Fruit fly (Drosophila melanogaster) whole organism, embryonic: ENCODE results near the gene Pka-C1.

Experiments used
- ATbp ChIP-seq: fragments of 200-800 bp; sonication (Bioruptor generic); optimal IDR thresholded peaks from 2 replicates; lab custom pipeline; 2017; ENCODE audit warnings: missing biosample characterization, mild to moderate bottlenecking, missing genetic modification characterization, missing genetic modification reagents
- Awh ChIP-seq: fragments of 200-800 bp; sonication (Bioruptor generic); IDR thresholded peaks from 2 replicates; pipeline ENCODE4, ENCODE4 v1.3.6; 2022; ENCODE audit warnings: missing biosample characterization, missing genetic modification characterization
- CG11723 ChIP-seq: fragments of 200-800 bp; sonication (Bioruptor generic); optimal IDR thresholded peaks from 2 replicates; lab custom pipeline; 2017; ENCODE audit warnings: missing biosample characterization, mild to moderate bottlenecking, missing genetic modification characterization
- CG12219 ChIP-seq: fragments of 200-800 bp; sonication (Bioruptor generic); optimal IDR thresholded peaks from 3 replicates; lab custom pipeline; 2018; ENCODE audit warnings: missing biosample characterization, mild to moderate bottlenecking, missing genetic modification characterization
- CG1233 ChIP-seq: fragments of 200-800 bp; sonication (Bioruptor generic); optimal IDR thresholded peaks from 4 replicates; lab custom pipeline; 2018; ENCODE audit warnings: missing biosample characterization, mild to moderate bottlenecking, missing genetic modification characterization
- CG15696 ChIP-seq: fragments of 200-800 bp; sonication (Bioruptor generic); optimal IDR thresholded peaks from 2 replicates; lab custom pipeline; 2019; ENCODE audit warnings: missing biosample characterization, mild to moderate bottlenecking, missing genetic modification characterization, moderate library complexity
- CG18619 ChIP-seq: fragments of 200-800 bp; sonication (Bioruptor generic); optimal IDR thresholded peaks from 3 replicates; lab custom pipeline; 2017; ENCODE audit warnings: missing biosample characterization, mild to moderate bottlenecking, missing genetic modification characterization
- CG2678 ChIP-seq: fragments of 200-800 bp; sonication (Bioruptor generic); optimal IDR thresholded peaks from 3 replicates; lab custom pipeline; 2019; ENCODE audit warnings: missing biosample characterization, mild to moderate bottlenecking, missing genetic modification characterization, moderate library complexity
- CG3726 ChIP-seq: fragments of 200-800 bp; sonication (Bioruptor generic); IDR thresholded peaks from 3 replicates; pipeline ENCODE4, ENCODE4 v1.3.6; 2022; ENCODE audit warnings: missing biosample characterization, missing genetic modification characterization
- CG3838 ChIP-seq: fragments of 200-800 bp; sonication (Bioruptor generic); optimal IDR thresholded peaks from 3 replicates; lab custom pipeline; 2016; ENCODE audit warnings: missing biosample characterization, missing genetic modification characterization
- CG4282 ChIP-seq: fragments of 200-800 bp; sonication (Bioruptor generic); optimal IDR thresholded peaks from 2 replicates; lab custom pipeline; 2016; ENCODE audit warnings: missing biosample characterization, missing genetic modification characterization
- CG6765 ChIP-seq: fragments of 200-800 bp; sonication (Bioruptor generic); optimal IDR thresholded peaks from 3 replicates; lab custom pipeline; 2017; ENCODE audit warnings: missing biosample characterization, mild to moderate bottlenecking, missing genetic modification characterization
- CG6791 ChIP-seq: fragments of 200-800 bp; sonication (Bioruptor generic); IDR thresholded peaks from 3 replicates; pipeline ENCODE4 v1.3.6; 2022; ENCODE audit warnings: missing biosample characterization, missing genetic modification characterization; ENCODE audit not compliant: partially characterized antibody
- CG7839 ChIP-seq: fragments of 200-800 bp; sonication (Bioruptor generic); optimal IDR thresholded peaks from 3 replicates; lab custom pipeline; 2018; ENCODE audit warnings: missing biosample characterization, mild to moderate bottlenecking, missing genetic modification characterization, moderate library complexity
- Chrac-16 ChIP-seq: fragments of 200-800 bp; sonication (Bioruptor generic); optimal IDR thresholded peaks from 3 replicates; lab custom pipeline; 2016; ENCODE audit warnings: missing biosample characterization, missing genetic modification characterization
- CoRest ChIP-seq: fragments of 200-800 bp; sonication (Bioruptor generic); optimal IDR thresholded peaks from 3 replicates; lab custom pipeline; 2018; ENCODE audit warnings: missing biosample characterization, mild to moderate bottlenecking, missing genetic modification characterization, moderate library complexity
- D19B ChIP-seq: fragments of 200-800 bp; sonication (Bioruptor generic); optimal IDR thresholded peaks from 2 replicates; lab custom pipeline; 2017; ENCODE audit warnings: missing biosample characterization, mild to moderate bottlenecking, missing genetic modification characterization
- Dek ChIP-seq: fragments of 200-800 bp; sonication (Bioruptor generic); optimal IDR thresholded peaks from 3 replicates; lab custom pipeline; 2019; ENCODE audit warnings: missing biosample characterization, mild to moderate bottlenecking, missing genetic modification characterization, moderate library complexity
- Dip2 ChIP-seq: fragments of 200-800 bp; sonication (Bioruptor generic); IDR thresholded peaks from 2 replicates; pipeline ENCODE4 v1.3.6; 2022; ENCODE audit warnings: missing biosample characterization, missing genetic modification characterization
- Dip3 ChIP-seq: fragments of 200-800 bp; sonication (Bioruptor generic); optimal IDR thresholded peaks from 3 replicates; lab custom pipeline; 2016; ENCODE audit warnings: missing biosample characterization, missing genetic modification characterization
- Elba2 ChIP-seq: fragments of 200-800 bp; sonication (Bioruptor generic); optimal IDR thresholded peaks from 3 replicates; lab custom pipeline; 2016; ENCODE audit warnings: missing biosample characterization, missing genetic modification characterization
- Fer2 ChIP-seq: fragments of 200-800 bp; sonication (Bioruptor generic); optimal IDR thresholded peaks from 2 replicates; lab custom pipeline; 2018; ENCODE audit warnings: missing biosample characterization, mild to moderate bottlenecking, missing genetic modification characterization, moderate library complexity
- Gug ChIP-seq: fragments of 200-800 bp; sonication (Bioruptor generic); IDR thresholded peaks from 4 replicates; pipeline ENCODE4 v1.3.6; 2022; ENCODE audit warnings: missing biosample characterization, missing genetic modification characterization
- H15 ChIP-seq: fragments of 200-800 bp; sonication (Bioruptor generic); IDR thresholded peaks from 3 replicates; pipeline ENCODE4 v1.3.6; 2022; ENCODE audit warnings: missing biosample characterization, missing genetic modification characterization
- Hey ChIP-seq: fragments of 200-800 bp; sonication (Bioruptor generic); optimal IDR thresholded peaks from 3 replicates; lab custom pipeline; 2018; ENCODE audit warnings: missing biosample characterization, mild to moderate bottlenecking, missing genetic modification characterization
- Hr78 ChIP-seq, 2 experiments: fragments of 200-800 bp in 1 of 2; fragments of >200 bp in 1 of 2; sonication (Bioruptor generic) in 1 of 2; optimal IDR thresholded peaks; 2 replicates each; lab custom pipeline; 2017 to 2019; ENCODE audit warnings: missing biosample characterization in 2 of 2, missing genetic modification characterization in 2 of 2, mild to moderate bottlenecking in 1 of 2, moderate library complexity in 1 of 2
- Lim3 ChIP-seq: fragments of 200-800 bp; sonication (Bioruptor generic); IDR thresholded peaks from 2 replicates; pipeline ENCODE4 v1.3.6; 2022; ENCODE audit warnings: missing biosample characterization, missing genetic modification characterization
- Oaz ChIP-seq: fragments of 200-800 bp; sonication (Bioruptor generic); IDR thresholded peaks from 2 replicates; pipeline ENCODE4 v1.3.6; 2022; ENCODE audit warnings: missing biosample characterization, missing genetic modification characterization
- Tbp ChIP-seq: fragments of >200 bp; optimal IDR thresholded peaks from 2 replicates; lab custom pipeline; 2018; ENCODE audit warnings: missing biosample characterization, missing genetic modification characterization
- ac ChIP-seq: fragments of 200-800 bp; sonication (Bioruptor generic); optimal IDR thresholded peaks from 3 replicates; lab custom pipeline; 2017; ENCODE audit warnings: missing biosample characterization, mild to moderate bottlenecking, missing genetic modification characterization
- az2 ChIP-seq: fragments of 200-800 bp; sonication (Bioruptor generic); optimal IDR thresholded peaks from 3 replicates; lab custom pipeline; 2016; ENCODE audit warnings: missing biosample characterization, missing genetic modification characterization
- bowl ChIP-seq: fragments of 200-800 bp; sonication (Bioruptor generic); IDR thresholded peaks from 2 replicates; pipeline ENCODE4 v1.3.6; 2022; ENCODE audit warnings: missing biosample characterization, missing genetic modification characterization
- dan ChIP-seq: fragments of 200-800 bp; sonication (Bioruptor generic); IDR thresholded peaks from 2 replicates; pipeline ENCODE4 v1.3.6; 2022; ENCODE audit warnings: missing biosample characterization, missing genetic modification characterization
- emc ChIP-seq: fragments of 200-800 bp; sonication (Bioruptor generic); optimal IDR thresholded peaks from 2 replicates; lab custom pipeline; 2016; ENCODE audit warnings: missing biosample characterization, missing genetic modification characterization
- en ChIP-seq: fragments of 200-800 bp; sonication (Bioruptor generic); optimal IDR thresholded peaks from 2 replicates; lab custom pipeline; 2016; ENCODE audit warnings: missing biosample characterization, missing genetic modification characterization
- fd3F ChIP-seq: fragments of 200-800 bp; sonication (Bioruptor generic); optimal IDR thresholded peaks from 2 replicates; lab custom pipeline; 2018; ENCODE audit warnings: missing biosample characterization, mild to moderate bottlenecking, missing genetic modification characterization, moderate library complexity
- grau ChIP-seq: fragments of 200-800 bp; optimal IDR thresholded peaks from 3 replicates; lab custom pipeline; 2019; ENCODE audit warnings: missing biosample characterization, mild to moderate bottlenecking, missing genetic modification characterization, moderate library complexity
- gsb ChIP-seq: fragments of 200-800 bp; sonication (Bioruptor generic); IDR thresholded peaks from 2 replicates; pipeline ENCODE4 v1.3.6; 2022; ENCODE audit warnings: missing biosample characterization, missing genetic modification characterization
- jumu ChIP-seq: fragments of 200-800 bp; sonication (Bioruptor generic); optimal IDR thresholded peaks from 3 replicates; lab custom pipeline; 2016; ENCODE audit warnings: missing biosample characterization, missing genetic modification characterization
- kah ChIP-seq: fragments of 200-800 bp; sonication (Bioruptor generic); optimal IDR thresholded peaks from 2 replicates; lab custom pipeline; 2018; ENCODE audit warnings: missing biosample characterization, mild to moderate bottlenecking, missing genetic modification characterization
- maf-S ChIP-seq: fragments of 200-800 bp; sonication (Bioruptor generic); optimal IDR thresholded peaks from 2 replicates; lab custom pipeline; 2016; ENCODE audit warnings: missing biosample characterization, missing genetic modification characterization
- pb ChIP-seq: fragments of 200-800 bp; sonication (Bioruptor generic); optimal IDR thresholded peaks from 3 replicates; lab custom pipeline; 2016; ENCODE audit warnings: missing biosample characterization, missing genetic modification characterization
- pros ChIP-seq: fragments of 200-800 bp; sonication (Bioruptor generic); optimal IDR thresholded peaks from 3 replicates; lab custom pipeline; 2019; ENCODE audit warnings: missing biosample characterization, mild to moderate bottlenecking, missing genetic modification characterization, moderate library complexity
- sim ChIP-seq: fragments of 200-800 bp; sonication (Bioruptor generic); IDR thresholded peaks from 2 replicates; pipeline ENCODE4 v1.3.6; 2022; ENCODE audit warnings: missing biosample characterization, missing genetic modification characterization
- sisA ChIP-seq: fragments of 200-800 bp; sonication (Bioruptor generic); IDR thresholded peaks from 2 replicates; pipeline ENCODE4 v1.3.6; 2022; ENCODE audit warnings: missing biosample characterization, missing genetic modification characterization
- slou ChIP-seq: fragments of 200-800 bp; sonication (Bioruptor generic); optimal IDR thresholded peaks from 3 replicates; lab custom pipeline; 2016; ENCODE audit warnings: missing biosample characterization, missing genetic modification characterization
- sqz ChIP-seq: fragments of 200-800 bp; sonication (Bioruptor generic); optimal IDR thresholded peaks from 3 replicates; lab custom pipeline; 2018; ENCODE audit warnings: missing biosample characterization, mild to moderate bottlenecking, missing genetic modification characterization
- ssp ChIP-seq: fragments of 200-800 bp; sonication (Bioruptor generic); IDR thresholded peaks from 2 replicates; pipeline ENCODE4 v1.3.6; 2022; ENCODE audit warnings: missing biosample characterization, missing genetic modification characterization
- tgo ChIP-seq: fragments of 200-800 bp; sonication (Bioruptor generic); IDR thresholded peaks from 3 replicates; pipeline ENCODE4 v1.3.6; 2022; ENCODE audit warnings: missing biosample characterization, missing genetic modification characterization
- tup ChIP-seq: fragments of 200-800 bp; sonication (Bioruptor generic); optimal IDR thresholded peaks from 2 replicates; lab custom pipeline; 2016; ENCODE audit warnings: missing biosample characterization, mild to moderate bottlenecking, missing genetic modification characterization, moderate library complexity

Gene Pka-C1

DNA sequence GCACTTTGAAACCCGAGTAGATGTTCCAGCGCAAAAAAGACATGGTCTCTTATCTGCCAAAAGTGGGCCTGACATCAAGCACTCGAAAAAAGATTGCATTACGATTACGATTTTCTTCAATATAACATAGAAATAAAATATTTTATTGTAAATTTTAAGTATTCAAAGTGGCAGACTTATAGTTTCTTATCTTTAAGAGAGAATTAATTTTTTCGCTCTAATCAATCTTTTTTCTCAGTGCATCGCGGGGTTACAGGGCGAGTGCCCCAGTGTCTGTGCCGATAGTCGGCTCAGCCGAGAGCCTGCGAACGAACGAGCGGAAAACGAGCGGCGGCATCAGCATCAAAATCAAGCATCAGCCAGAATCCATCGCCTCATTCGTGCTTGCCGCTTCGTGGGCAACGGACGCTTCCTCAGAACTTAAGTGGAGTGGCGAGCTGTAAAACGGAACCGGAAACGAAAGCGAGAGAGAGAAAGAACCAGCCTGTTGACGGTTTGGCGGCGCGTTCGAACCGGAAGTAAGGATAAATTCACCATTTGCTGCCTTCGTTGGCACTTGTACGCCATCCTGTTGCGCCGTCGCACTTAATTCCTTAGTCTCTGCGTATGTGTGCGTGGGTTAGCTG lies 65.2 kb downstream of the Pka-C1 start, which contains the start of gene Apoltp (continued):
- peak; percentile 26 for TF ChIP-seq ATbp (GFP tag; lab: Kevin White, UChicago)
- peak; percentile 69 for TF ChIP-seq CG6765 (GFP tag; lab: Kevin White, UChicago)
- no peak for TF ChIP-seq CG4282 (GFP tag; lab: Kevin White, UChicago)
- no peak for TF ChIP-seq emc (GFP tag; lab: Kevin White, UChicago)
- peak; percentile 34 for TF ChIP-seq CG12219 (GFP tag; lab: Kevin White, UChicago)
- TF ChIP-seq slou (GFP tag; lab: Kevin White, UChicago) = peak; percentile 73
- peak; percentile 38 for TF ChIP-seq CG15696 (tag; lab: Kevin White, UChicago)
- peak; percentile 27 for TF ChIP-seq CG1233 (GFP tag; lab: Kevin White, UChicago)
- TF ChIP-seq pros (GFP tag; lab: Kevin White, UChicago) = no peak
- TF ChIP-seq CG6791 = no peak
- peak; percentile 52 for TF ChIP-seq ssp (GFP tag; lab: Robert Waterston, UW)
- 0 out of 2 replicates have a peak, but pooled peaks have one; percentile 25 for TF ChIP-seq sim
- TF ChIP-seq Gug = peak; percentile 60; the same call in 1 of the 4 replicates
- TF ChIP-seq maf-S (GFP tag; lab: Kevin White, UChicago) = no peak
- TF ChIP-seq gsb (GFP tag; lab: Robert Waterston, UW) = peak; percentile 64
- TF ChIP-seq Elba2 = no peak
- TF ChIP-seq sisA (GFP tag; lab: Robert Waterston, UW) = peak; percentile 70
- no peak for TF ChIP-seq Awh (GFP tag; lab: Robert Waterston, UW)
- no peak for TF ChIP-seq ac (GFP tag; lab: Kevin White, UChicago)
- TF ChIP-seq Oaz (GFP tag; lab: Robert Waterston, UW) = 0 out of 2 replicates have a peak, but pooled peaks have one; percentile 35
- no peak for TF ChIP-seq jumu
- no peak for TF ChIP-seq Dip2 (GFP tag; lab: Robert Waterston, UW)

DNA sequence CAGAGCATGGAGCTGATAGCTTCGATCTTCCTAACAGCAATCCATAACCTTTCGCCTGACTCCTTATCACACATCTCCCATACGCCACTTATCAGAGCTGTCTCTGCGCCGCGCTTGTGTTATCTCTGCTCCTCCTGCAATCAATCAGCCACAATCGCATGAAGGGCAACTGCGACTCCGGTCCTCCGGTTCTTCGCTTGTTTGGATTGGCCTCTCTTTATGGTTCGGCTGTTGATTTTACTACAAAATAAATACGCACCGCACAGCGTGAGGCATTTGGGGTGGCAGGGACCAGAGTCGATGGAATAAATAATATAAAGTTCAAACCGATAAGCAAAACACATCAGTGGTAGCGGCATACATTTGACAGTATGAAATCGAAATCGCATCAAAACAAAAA lies 66.0 kb downstream of the Pka-C1 start:
- TF ChIP-seq CG18619 (GFP tag; lab: Kevin White, UChicago) = peak; percentile 53
- TF ChIP-seq Dek (tag; lab: Kevin White, UChicago) = no peak
- no peak for TF ChIP-seq bowl (GFP tag; lab: Robert Waterston, UW)
- TF ChIP-seq Tbp (GFP tag; lab: Kevin White, UChicago) = no peak
- TF ChIP-seq fd3F (GFP tag; lab: Kevin White, UChicago) = no peak
- TF ChIP-seq tup = peak; percentile 48
- no peak for TF ChIP-seq H15
- peak in 1 of 2 experiments; percentile 26 for TF ChIP-seq Hr78 (GFP tag; optimal IDR thresholded peaks at IDR 0.05; lab: Kevin White, UChicago)
- no peak for TF ChIP-seq az2 (GFP tag; lab: Kevin White, UChicago)
- no peak for TF ChIP-seq kah
- TF ChIP-seq sqz (GFP tag; lab: Kevin White, UChicago) = peak; percentile 60
- TF ChIP-seq CG3838 (GFP tag; lab: Kevin White, UChicago) = peak; percentile 53
- TF ChIP-seq CG2678 (tag; lab: Kevin White, UChicago) = peak; percentile 71
- TF ChIP-seq Fer2 = peak; percentile 34
- no peak for TF ChIP-seq D19B (GFP tag; lab: Kevin White, UChicago)
- TF ChIP-seq maf-S (GFP tag; lab: Kevin White, UChicago) = peak; percentile 56
- TF ChIP-seq tgo (GFP tag; lab: Robert Waterston, UW) = peak; percentile 34; the same call in 1 of the 3 replicates
- TF ChIP-seq Dip3 (GFP tag; lab: Kevin White, UChicago) = no peak
- peak; percentile 18 for TF ChIP-seq CoRest (tag; lab: Kevin White, UChicago)
- TF ChIP-seq en (GFP tag; lab: Kevin White, UChicago) = no peak
- 0 out of 3 replicates have a peak, but pooled peaks have one; percentile 29 for TF ChIP-seq CG3726 (GFP tag; lab: Robert Waterston, UW)
- TF ChIP-seq emc (GFP tag; lab: Kevin White, UChicago) = no peak
- no peak for TF ChIP-seq grau (tag; lab: Kevin White, UChicago)
- TF ChIP-seq CG7839 (tag; lab: Kevin White, UChicago) = peak; percentile 14
- no peak for TF ChIP-seq Lim3 (GFP tag; lab: Robert Waterston, UW)
- TF ChIP-seq Hey (tag; lab: Kevin White, UChicago) = peak; percentile 16
- peak; percentile 37 for TF ChIP-seq pb (GFP tag; lab: Kevin White, UChicago)
- no peak for TF ChIP-seq Chrac-16
- peak; percentile 11 for TF ChIP-seq CG11723 (GFP tag; lab: Kevin White, UChicago)
- TF ChIP-seq dan = no peak
